Fruit fly (Drosophila melanogaster): ENCODE results near the gene nSMase.

dm6 chr3L:3204348-3204747, 14.6 kb upstream of the nSMase start, which contains the start of gene CG33159:
- no peak for TF ChIP-seq EcR (GFP tag; optimal IDR thresholded peaks at IDR 0.05)
- TF ChIP-seq CG15710 (tag; optimal IDR thresholded peaks at IDR 0.05), result no peak
- no peak for TF ChIP-seq CG13204 (GFP tag; optimal IDR thresholded peaks at IDR 0.05)
- TF ChIP-seq Pif1A (GFP tag; optimal IDR thresholded peaks at IDR 0.05), result no peak
- no peak for TF ChIP-seq CG8301 (tag; optimal IDR thresholded peaks at IDR 0.05)
- no peak for TF ChIP-seq D1 (tag; optimal IDR thresholded peaks at IDR 0.05)
- no peak for TF ChIP-seq CG10348 (GFP tag; IDR thresholded peaks at IDR 0.05)
- no peak for TF ChIP-seq CG9948 (tag; optimal IDR thresholded peaks at IDR 0.05)
- no peak for TF ChIP-seq fd96Ca (GFP tag; IDR thresholded peaks at IDR 0.05)

Measured in whole organism, pupa.